Fruit fly (Drosophila melanogaster) whole organism, prepupa: ENCODE data around the gene CG33258.

Experiments
- CG11902 ChIP-seq: fragments of 200-800 bp; sonication (Bioruptor generic); optimal IDR thresholded peaks from 3 replicates; lab custom pipeline; 2016; ENCODE audit warnings: missing biosample characterization, missing genetic modification characterization
- CG15336 ChIP-seq: fragments of 200-800 bp; sonication (Bioruptor generic); IDR thresholded peaks from 2 replicates; pipeline ENCODE4 v1.3.6; 2022; ENCODE audit warnings: missing biosample characterization, missing genetic modification characterization
- CG1621 ChIP-seq: fragments of 200-800 bp; sonication (Bioruptor generic); optimal IDR thresholded peaks from 3 replicates; lab custom pipeline; 2018; ENCODE audit warnings: missing biosample characterization, mild to moderate bottlenecking, missing genetic modification characterization
- CG3032 ChIP-seq: fragments of 200-800 bp; optimal IDR thresholded peaks from 2 replicates; lab custom pipeline; 2019; ENCODE audit warnings: missing biosample characterization, mild to moderate bottlenecking, missing genetic modification characterization, moderate library complexity
- CG31627 ChIP-seq: fragments of 200-800 bp; sonication (Bioruptor generic); optimal IDR thresholded peaks from 3 replicates; lab custom pipeline; 2016; ENCODE audit warnings: missing biosample characterization, missing genetic modification characterization
- CG32006 ChIP-seq: fragments of 200-800 bp; sonication (Bioruptor generic); optimal IDR thresholded peaks from 3 replicates; lab custom pipeline; 2017; ENCODE audit warnings: missing biosample characterization, mild to moderate bottlenecking, missing genetic modification characterization
- CG34406 ChIP-seq: fragments of 200-800 bp; sonication (Bioruptor generic); optimal IDR thresholded peaks from 3 replicates; lab custom pipeline; 2016; ENCODE audit warnings: missing biosample characterization, missing genetic modification characterization
- CG3919 ChIP-seq: fragments of 200-800 bp; sonication (Bioruptor generic); optimal IDR thresholded peaks from 3 replicates; lab custom pipeline; 2016; ENCODE audit warnings: missing biosample characterization, missing genetic modification characterization
- CG4318 ChIP-seq: fragments of 200-800 bp; sonication (Bioruptor generic); optimal IDR thresholded peaks from 3 replicates; lab custom pipeline; 2017; ENCODE audit warnings: missing biosample characterization, mild to moderate bottlenecking, missing genetic modification characterization
- CG6276 ChIP-seq: fragments of 200-800 bp; sonication (Bioruptor generic); optimal IDR thresholded peaks from 2 replicates; lab custom pipeline; 2017; ENCODE audit warnings: missing biosample characterization, mild to moderate bottlenecking, missing genetic modification characterization
- CG6792 ChIP-seq: fragments of 200-800 bp; sonication (Bioruptor generic); optimal IDR thresholded peaks from 3 replicates; lab custom pipeline; 2016; ENCODE audit warnings: missing biosample characterization, missing genetic modification characterization
- CG7368 ChIP-seq: fragments of 200-800 bp; sonication (Bioruptor generic); optimal IDR thresholded peaks from 3 replicates; lab custom pipeline; 2016; ENCODE audit warnings: missing biosample characterization, missing genetic modification characterization
- CG8119 ChIP-seq: fragments of 200-800 bp; sonication (Bioruptor generic); IDR thresholded peaks from 3 replicates; pipeline ENCODE4 v1.3.6; 2022; ENCODE audit warnings: missing biosample characterization, missing genetic modification characterization
- CG8632 ChIP-seq: fragments of 200-800 bp; sonication (Bioruptor generic); optimal IDR thresholded peaks from 3 replicates; lab custom pipeline; 2016; ENCODE audit warnings: missing biosample characterization, missing genetic modification characterization
- CG9139 ChIP-seq: fragments of 200-800 bp; sonication (Bioruptor generic); optimal IDR thresholded peaks from 3 replicates; lab custom pipeline; 2017; ENCODE audit warnings: missing biosample characterization, mild to moderate bottlenecking, missing genetic modification characterization
- Eip78C ChIP-seq: fragments of 200-800 bp; sonication (Bioruptor generic); peaks from one replicate; lab custom pipeline; 2016; ENCODE audit warnings: missing biosample characterization, missing genetic modification characterization
- Eip93F ChIP-seq: fragments of 200-800 bp; sonication (Bioruptor generic); optimal IDR thresholded peaks from 2 replicates; lab custom pipeline; 2016; ENCODE audit warnings: missing biosample characterization, mild to moderate bottlenecking, missing genetic modification characterization
- Ets96B ChIP-seq: fragments of 200-800 bp; optimal IDR thresholded peaks from 2 replicates; lab custom pipeline; 2019; ENCODE audit warnings: missing biosample characterization, mild to moderate bottlenecking, missing genetic modification characterization, moderate library complexity
- Hr38 ChIP-seq: sonication (Bioruptor generic); optimal IDR thresholded peaks from 2 replicates; lab custom pipeline; 2016; ENCODE audit warnings: missing biosample characterization, missing genetic modification characterization
- Hr39 ChIP-seq: fragments of 200-800 bp; sonication (Bioruptor generic); optimal IDR thresholded peaks from 2 replicates; lab custom pipeline; 2016; ENCODE audit warnings: missing biosample characterization, missing genetic modification characterization
- Hr4 ChIP-seq: fragments of 200-800 bp; sonication (Bioruptor generic); optimal IDR thresholded peaks from 3 replicates; lab custom pipeline; 2016; ENCODE audit warnings: missing biosample characterization, missing genetic modification characterization
- Lpt ChIP-seq: fragments of 200-800 bp; sonication (Bioruptor generic); optimal IDR thresholded peaks from 3 replicates; lab custom pipeline; 2016; ENCODE audit warnings: missing biosample characterization, missing genetic modification characterization
- Met ChIP-seq: fragments of 200-800 bp; sonication (Bioruptor generic); optimal IDR thresholded peaks from 3 replicates; lab custom pipeline; 2016; ENCODE audit warnings: missing biosample characterization, missing genetic modification characterization
- OdsH ChIP-seq: fragments of 200-800 bp; sonication (Bioruptor generic); optimal IDR thresholded peaks from 3 replicates; lab custom pipeline; 2016; ENCODE audit warnings: missing biosample characterization, missing genetic modification characterization
- Smox ChIP-seq: fragments of 200-800 bp; sonication (Bioruptor generic); optimal IDR thresholded peaks from 3 replicates; lab custom pipeline; 2016; ENCODE audit warnings: missing biosample characterization, missing genetic modification characterization
- Sox102F ChIP-seq: fragments of 200-800 bp; sonication (Bioruptor generic); optimal IDR thresholded peaks from 2 replicates; lab custom pipeline; 2016; ENCODE audit warnings: missing biosample characterization, mild to moderate bottlenecking, missing genetic modification characterization
- Sox14 ChIP-seq: fragments of 200-800 bp; sonication (Bioruptor generic); optimal IDR thresholded peaks from 3 replicates; lab custom pipeline; 2016; ENCODE audit warnings: missing biosample characterization, missing genetic modification characterization
- Sox15 ChIP-seq: fragments of 200-800 bp; sonication (Bioruptor generic); optimal IDR thresholded peaks from 3 replicates; lab custom pipeline; 2016; ENCODE audit warnings: missing biosample characterization, missing genetic modification characterization
- achi ChIP-seq: fragments of 200-800 bp; sonication (Bioruptor generic); optimal IDR thresholded peaks from 3 replicates; lab custom pipeline; 2016; ENCODE audit warnings: missing biosample characterization, missing genetic modification characterization
- acj6 ChIP-seq: fragments of 200-800 bp; sonication (Bioruptor generic); optimal IDR thresholded peaks from 3 replicates; lab custom pipeline; 2016; ENCODE audit warnings: missing biosample characterization, missing genetic modification characterization
- cyc ChIP-seq: fragments of 200-800 bp; sonication (Bioruptor generic); optimal IDR thresholded peaks from 3 replicates; lab custom pipeline; 2016; ENCODE audit warnings: missing biosample characterization, missing genetic modification characterization
- dac ChIP-seq: fragments of 200-800 bp; sonication (Bioruptor generic); optimal IDR thresholded peaks from 2 replicates; lab custom pipeline; 2017; ENCODE audit warnings: missing biosample characterization, mild to moderate bottlenecking, missing genetic modification characterization
- dsx ChIP-seq: fragments of 200-800 bp; optimal IDR thresholded peaks from 3 replicates; lab custom pipeline; 2019; ENCODE audit warnings: missing biosample characterization, mild to moderate bottlenecking, missing genetic modification characterization, moderate library complexity; ENCODE audit not compliant: poor library complexity, severe bottlenecking
- eg ChIP-seq: fragments of 200-800 bp; sonication (Bioruptor generic); IDR thresholded peaks from 3 replicates; pipeline ENCODE4 v1.3.6; 2022; ENCODE audit warnings: missing biosample characterization, missing genetic modification characterization
- esn ChIP-seq: fragments of 200-800 bp; sonication (Bioruptor generic); optimal IDR thresholded peaks from 2 replicates; lab custom pipeline; 2016; ENCODE audit warnings: missing biosample characterization, mild to moderate bottlenecking, missing genetic modification characterization, moderate library complexity
- fd59A ChIP-seq: fragments of 200-800 bp; sonication (Bioruptor generic); optimal IDR thresholded peaks from 2 replicates; lab custom pipeline; 2017; ENCODE audit warnings: missing biosample characterization, mild to moderate bottlenecking, missing genetic modification characterization, missing genetic modification reagents
- fd85E ChIP-seq: fragments of 200-800 bp; sonication (Bioruptor generic); optimal IDR thresholded peaks from 3 replicates; lab custom pipeline; 2016; ENCODE audit warnings: missing biosample characterization, missing genetic modification characterization
- lz ChIP-seq: fragments of 200-800 bp; sonication (Bioruptor generic); optimal IDR thresholded peaks from 3 replicates; lab custom pipeline; 2016; ENCODE audit warnings: missing biosample characterization, missing genetic modification characterization
- net ChIP-seq: fragments of 200-800 bp; sonication (Bioruptor generic); optimal IDR thresholded peaks from 3 replicates; lab custom pipeline; 2016; ENCODE audit warnings: missing biosample characterization, missing genetic modification characterization
- pdm3 ChIP-seq: fragments of 200-800 bp; sonication (Bioruptor generic); optimal IDR thresholded peaks from 3 replicates; lab custom pipeline; 2016; ENCODE audit warnings: missing biosample characterization, missing genetic modification characterization
- salr ChIP-seq, 2 experiments: fragments of 200-800 bp; sonication (Bioruptor generic); optimal IDR thresholded peaks; 3 replicates each; lab custom pipeline; 2016 to 2018; ENCODE audit warnings: missing biosample characterization in 2 of 2, missing genetic modification characterization in 2 of 2, mild to moderate bottlenecking in 1 of 2
- ss ChIP-seq, 2 experiments: fragments of 200-800 bp; sonication (Bioruptor generic); optimal IDR thresholded peaks; 2 replicates in 1 of 2; 3 replicates in 1 of 2; lab custom pipeline; 2017 to 2018; ENCODE audit warnings: mild to moderate bottlenecking in 2 of 2, missing biosample characterization in 2 of 2, missing genetic modification characterization in 2 of 2, moderate library complexity in 1 of 2
- svp ChIP-seq: fragments of 200-800 bp; sonication (Bioruptor generic); peaks from one replicate; lab custom pipeline; 2016; ENCODE audit warnings: missing biosample characterization, missing genetic modification characterization
- vri ChIP-seq: fragments of 200-800 bp; sonication (Bioruptor generic); optimal IDR thresholded peaks from 3 replicates; lab custom pipeline; 2016; ENCODE audit warnings: missing biosample characterization, mild to moderate bottlenecking, missing genetic modification characterization

CG33258 gene

DNA sequence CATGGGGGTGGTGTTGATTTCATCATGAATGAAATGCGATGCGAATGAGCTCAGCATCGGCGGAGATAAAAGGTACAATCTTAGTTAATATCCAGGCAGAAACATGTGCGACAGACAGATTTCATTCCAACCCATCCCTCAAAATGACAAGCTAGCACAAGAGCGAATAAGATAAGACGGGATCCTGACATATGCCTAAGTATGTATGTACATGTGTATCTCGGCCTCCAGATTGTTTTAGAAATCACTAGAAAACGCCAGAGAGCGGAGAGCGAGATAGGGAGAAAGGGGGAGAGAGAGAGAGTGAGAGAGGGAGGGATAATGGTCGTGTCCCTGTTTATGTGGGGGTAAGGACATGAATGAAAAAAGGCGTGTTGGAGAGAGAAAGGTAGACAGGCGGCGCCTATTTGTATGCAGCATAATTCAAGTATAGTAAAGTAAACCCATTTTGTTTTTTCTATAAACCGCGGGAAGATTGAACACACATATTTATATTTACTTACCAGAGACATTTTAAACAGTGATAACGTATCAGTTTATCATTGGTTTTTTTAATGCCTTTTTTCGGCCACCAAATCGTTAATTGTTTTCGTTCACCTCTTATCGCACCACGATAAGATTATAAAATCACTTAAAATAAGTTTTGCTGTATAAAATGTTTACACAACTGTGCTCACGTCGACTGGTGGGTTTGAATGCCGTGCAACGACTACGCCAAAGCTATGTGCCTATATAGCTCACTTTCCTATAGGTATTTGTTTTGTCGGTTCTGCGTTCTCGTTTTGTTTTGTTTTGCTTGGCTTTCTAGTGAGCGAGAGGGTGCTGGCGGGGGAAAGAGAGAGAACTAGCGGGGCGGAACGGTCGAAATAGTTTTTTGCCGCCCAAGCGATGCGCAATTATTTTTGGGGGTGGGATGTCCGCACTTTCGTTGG, 32.1 kb upstream of the CG33258 start (continued):
- TF ChIP-seq CG34406 = no peak
- no peak for TF ChIP-seq Sox15 (GFP tag; lab: Kevin White, UChicago)
- no peak for TF ChIP-seq CG31627 (GFP tag; lab: Kevin White, UChicago)
- no peak for TF ChIP-seq CG3919 (GFP tag; lab: Kevin White, UChicago)
- TF ChIP-seq OdsH (GFP tag; lab: Kevin White, UChicago) = no peak
- peak; percentile 52 for TF ChIP-seq CG32006 (GFP tag; lab: Kevin White, UChicago)
- TF ChIP-seq Smox = no peak
- no peak for TF ChIP-seq CG8632 (GFP tag; lab: Kevin White, UChicago)
- TF ChIP-seq CG3032 (tag; lab: Kevin White, UChicago) = no peak
- TF ChIP-seq Sox102F (GFP tag; lab: Kevin White, UChicago) = no peak
- TF ChIP-seq CG15336 (GFP tag; lab: Robert Waterston, UW) = peak; percentile 67
- peak; percentile 8 for TF ChIP-seq pdm3
- TF ChIP-seq Hr39 (GFP tag; lab: Kevin White, UChicago) = no peak
- no peak for TF ChIP-seq CG9139 (GFP tag; lab: Kevin White, UChicago)
- peak; percentile 86 for TF ChIP-seq vri (GFP tag; lab: Kevin White, UChicago)
- TF ChIP-seq Sox14 (GFP tag; lab: Kevin White, UChicago) = no peak
- TF ChIP-seq CG4318 (GFP tag; lab: Kevin White, UChicago) = no peak
- no peak for TF ChIP-seq dac
- TF ChIP-seq eg (GFP tag; lab: Robert Waterston, UW) = peak; percentile 89
- peak; percentile 75 for TF ChIP-seq Eip93F (GFP tag; lab: Kevin White, UChicago)
- TF ChIP-seq CG6276 (GFP tag; lab: Kevin White, UChicago) = peak; percentile 77
- TF ChIP-seq cyc (GFP tag; lab: Kevin White, UChicago) = no peak
- peak; percentile 38 for TF ChIP-seq svp
- no peak for TF ChIP-seq lz (GFP tag; lab: Kevin White, UChicago)
- no peak for TF ChIP-seq dsx (GFP tag; lab: Kevin White, UChicago)
- TF ChIP-seq CG11902 (GFP tag; lab: Kevin White, UChicago) = no peak
- peak; percentile 68 for TF ChIP-seq Lpt (GFP tag; lab: Kevin White, UChicago)
- peak; percentile 17 for TF ChIP-seq Hr4 (GFP tag; lab: Kevin White, UChicago)
- TF ChIP-seq ss (GFP tag; optimal IDR thresholded peaks at IDR 0.05; lab: Kevin White, UChicago) = peak; percentile 15 to 17

DNA sequence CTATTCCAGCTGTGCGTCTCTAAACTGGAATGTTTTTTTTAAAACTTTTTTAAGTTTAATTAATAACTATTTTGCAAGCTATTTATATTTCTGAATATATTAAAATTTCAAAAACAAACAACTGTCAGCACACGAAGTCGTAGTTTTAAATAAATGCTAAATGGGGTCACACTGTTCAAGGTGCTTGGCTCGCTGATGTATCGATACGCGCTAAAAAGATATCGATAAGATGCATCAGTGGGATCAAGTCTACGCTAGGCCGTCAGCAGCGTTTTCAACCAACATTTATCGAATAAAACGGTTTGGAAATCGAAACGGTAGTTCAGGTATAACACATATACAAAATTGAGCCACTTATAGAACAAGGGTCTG, 31.5 kb upstream of the CG33258 start, which contains the start of gene Diap1:
Gene Diap1 (minus strand): TSS at position 148 of the 372 bp plus-strand sequence.
- TF ChIP-seq Hr39 (GFP tag; lab: Kevin White, UChicago) (no peak), net (GFP tag; lab: Kevin White, UChicago) (no peak), CG11902 (GFP tag; lab: Kevin White, UChicago) (no peak), CG7368 (GFP tag; lab: Kevin White, UChicago) (no peak), achi (GFP tag; lab: Kevin White, UChicago) (peak; percentile 5), CG8632 (GFP tag; lab: Kevin White, UChicago) (no peak)
- TF ChIP-seq, all 60 proteins: peak for 1

DNA sequence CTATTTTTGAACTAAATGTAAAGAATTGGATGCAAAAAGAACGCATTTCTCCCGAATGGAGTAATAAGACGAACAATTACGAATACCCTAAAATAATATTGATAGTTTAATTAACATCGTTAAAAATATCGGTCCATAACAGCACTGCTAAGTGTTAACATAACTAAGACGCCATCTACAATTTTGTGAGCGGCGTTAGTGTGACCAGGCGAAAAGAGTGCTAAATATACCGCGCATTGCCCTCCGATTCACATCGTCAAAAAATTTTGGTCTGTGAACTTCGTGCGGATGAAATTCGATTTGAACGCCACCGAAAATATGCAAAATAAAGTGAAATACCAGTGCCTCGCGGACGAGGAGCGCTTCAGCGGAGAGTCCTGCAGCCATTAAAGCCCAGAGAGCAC, 30.6 kb upstream of the CG33258 start, which contains the start of gene Mbs:
Gene Mbs (plus strand): TSS at position 241 of the 404 bp plus-strand sequence.
- TF ChIP-seq salr (GFP tag; optimal IDR thresholded peaks at IDR 0.05; lab: Kevin White, UChicago) (no peak), acj6 (GFP tag; lab: Kevin White, UChicago) (no peak), esn (GFP tag; lab: Kevin White, UChicago) (no peak), fd85E (GFP tag; lab: Kevin White, UChicago) (no peak), CG8119 (GFP tag; lab: Robert Waterston, UW) (peak; percentile 14; the same call in 1 of the 3 replicates), CG31627 (GFP tag; lab: Kevin White, UChicago) (peak; percentile 4), cyc (GFP tag; lab: Kevin White, UChicago) (peak; percentile 9), lz (GFP tag; lab: Kevin White, UChicago) (peak; percentile 1), svp (peak; percentile 68), Eip78C (GFP tag; lab: Kevin White, UChicago) (peak; percentile 66), Hr39 (GFP tag; lab: Kevin White, UChicago) (peak; percentile 11), CG6792 (GFP tag; lab: Kevin White, UChicago) (no peak), CG1621 (tag; lab: Kevin White, UChicago) (no peak), Ets96B (tag; lab: Kevin White, UChicago) (no peak), Met (GFP tag; lab: Kevin White, UChicago) (peak; percentile 30), eg (GFP tag; lab: Robert Waterston, UW) (peak; percentile 41; the same call in 1 of the 3 replicates), CG34406 (no peak), Hr38 (GFP tag; lab: Kevin White, UChicago) (no peak), fd59A (no peak)
